Fruit fly (Drosophila melanogaster): Measurements from ENCODE around the gene CG14312.

DNA sequence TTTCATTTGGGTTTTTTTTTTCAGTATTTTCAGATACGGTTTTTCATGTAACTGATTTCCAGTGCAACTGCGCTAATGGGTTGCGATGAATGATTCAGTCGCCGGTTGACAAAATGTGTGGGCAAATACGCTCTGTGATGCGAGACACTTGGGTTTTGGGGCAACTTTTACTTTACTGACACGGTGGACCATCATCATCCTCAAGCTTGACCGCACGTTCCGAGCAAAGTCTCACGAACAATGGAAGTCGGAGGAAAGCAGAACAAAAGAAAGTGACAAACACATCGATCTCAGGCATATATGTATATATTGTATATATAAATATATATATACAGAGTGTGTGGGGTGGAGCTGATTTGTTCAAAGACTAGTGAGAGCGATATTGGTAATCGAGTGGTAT lies 11.2 kb upstream of the CG14312 start:
- TF ChIP-seq CG14710 (tag; optimal IDR thresholded peaks at IDR 0.05) (no peak), sens-2 (GFP tag; IDR thresholded peaks at IDR 0.05) (no peak), CG4404 (GFP tag; IDR thresholded peaks at IDR 0.05) (no peak), sug (tag; optimal IDR thresholded peaks at IDR 0.05) (no peak), CG6765 (GFP tag; optimal IDR thresholded peaks at IDR 0.05) (no peak), psq (GFP tag; optimal IDR thresholded peaks at IDR 0.05) (no peak), chm (GFP tag; IDR thresholded peaks at IDR 0.05) (no peak), CG3065 (GFP tag; optimal IDR thresholded peaks at IDR 0.05) (no peak), BtbVII (GFP tag; optimal IDR thresholded peaks at IDR 0.05) (no peak)
